Fruit fly (Drosophila melanogaster): ENCODE results near the gene CG13813.

DNA sequence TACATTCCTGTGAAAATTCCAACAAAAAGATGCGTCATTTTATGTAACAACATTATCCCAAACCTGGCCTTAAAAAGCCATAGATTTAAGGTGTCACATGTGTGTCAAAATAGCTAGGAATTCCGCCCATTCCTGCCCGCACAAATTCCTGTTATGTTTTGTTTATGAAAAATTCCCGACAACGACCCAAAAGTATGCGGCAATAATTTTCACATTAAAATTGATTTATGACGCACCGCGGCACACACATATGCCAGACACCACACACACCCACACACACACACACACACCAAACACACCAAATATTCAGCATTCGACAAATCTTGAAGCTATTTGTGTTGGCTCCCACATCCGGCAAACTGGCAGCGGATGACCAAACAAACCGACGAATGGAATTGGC is 48.7 kb upstream of the CG13813 start:
- TF ChIP-seq Snoo (tag; optimal IDR thresholded peaks at IDR 0.05): no peak
- no peak for TF ChIP-seq EcR (GFP tag; optimal IDR thresholded peaks at IDR 0.05)

Data from whole organism, pupa.